Fruit fly (Drosophila melanogaster): Measurements from ENCODE around the gene wg.

The wg gene

dm6 chr2L:7358788-7359187, 51.8 kb downstream of the wg start:
- TF ChIP-seq CG32121 (GFP tag; IDR thresholded peaks at IDR 0.05) (no peak), rn (GFP tag; IDR thresholded peaks at IDR 0.05) (no peak), CG8301 (tag; optimal IDR thresholded peaks at IDR 0.05) (no peak), Pif1B (GFP tag; optimal IDR thresholded peaks at IDR 0.05) (no peak), CG15710 (tag; optimal IDR thresholded peaks at IDR 0.05) (no peak), Ets98B (GFP tag; IDR thresholded peaks at IDR 0.05) (no peak), CG8159 (tag; optimal IDR thresholded peaks at IDR 0.05) (no peak), EcR (GFP tag; optimal IDR thresholded peaks at IDR 0.05) (no peak), CG4496 (GFP tag; IDR thresholded peaks at IDR 0.05) (no peak), Pif1A (GFP tag; optimal IDR thresholded peaks at IDR 0.05) (no peak), CG17806 (tag; optimal IDR thresholded peaks at IDR 0.05) (no peak), Snoo (tag; optimal IDR thresholded peaks at IDR 0.05) (no peak), CG9948 (tag; optimal IDR thresholded peaks at IDR 0.05) (no peak)

DNA sequence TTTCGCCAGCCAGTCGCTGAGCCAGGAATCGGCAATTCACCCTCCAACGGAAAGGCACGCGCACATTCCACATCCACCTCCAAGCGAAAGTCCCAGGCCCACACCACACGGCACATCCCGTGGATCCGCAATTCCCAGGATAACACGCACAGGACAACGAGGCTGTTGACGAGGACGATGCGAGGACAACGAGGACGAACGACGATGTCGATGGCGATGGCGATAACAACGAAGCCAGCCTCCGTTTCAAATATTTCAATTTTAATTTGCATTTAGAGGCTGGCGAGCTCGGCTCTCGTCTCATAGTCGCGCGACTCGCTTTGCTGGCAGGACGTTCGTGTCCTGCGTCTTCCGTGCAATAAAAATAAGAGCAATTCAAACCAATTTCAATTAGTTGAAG, 56.1 kb downstream of the wg start, which contains the start of gene Wnt10:
Gene Wnt10, plus strand, starts transcription at position 301 of the 400 bp plus-strand sequence.
- no peak for TF ChIP-seq CG15710 (tag; optimal IDR thresholded peaks at IDR 0.05)
- no peak for TF ChIP-seq CG17806 (tag; optimal IDR thresholded peaks at IDR 0.05)
- no peak for TF ChIP-seq Pif1B (GFP tag; optimal IDR thresholded peaks at IDR 0.05)
